Worm (Caenorhabditis elegans) whole organism, L2 larva: ENCODE measurements around the gene str-248.
"Not testable (repeated sequence)": the region's sequence is repeated elsewhere in the genome, so short reads cannot be mapped to it uniquely, and the experiment has no call there.

ENCODE experiments used
- aly-2 ChIP-seq: fragments of 150-350 bp; optimal IDR thresholded peaks from 2 replicates; lab custom pipeline; 2014; ENCODE audit warnings: missing biosample characterization, missing genetic modification characterization
- ceh-82 ChIP-seq: fragments of 150-350 bp; optimal IDR thresholded peaks from 2 replicates; lab custom pipeline; 2014; ENCODE audit warnings: missing biosample characterization, missing genetic modification characterization
- dmd-4 ChIP-seq: sonication (generic microtip); optimal IDR thresholded peaks from 2 replicates; lab custom pipeline; 2017; ENCODE audit warnings: missing biosample characterization, missing genetic modification characterization
- lin-39 ChIP-seq: fragments of 150-350 bp; optimal IDR thresholded peaks from 2 replicates; lab custom pipeline; 2014; ENCODE audit warnings: missing biosample characterization, missing genetic modification reagents, missing genetic modification characterization
- nhr-237 ChIP-seq: fragments of 150-350 bp; optimal IDR thresholded peaks from 2 replicates; lab custom pipeline; 2014; ENCODE audit warnings: missing biosample characterization, missing genetic modification characterization

DNA sequence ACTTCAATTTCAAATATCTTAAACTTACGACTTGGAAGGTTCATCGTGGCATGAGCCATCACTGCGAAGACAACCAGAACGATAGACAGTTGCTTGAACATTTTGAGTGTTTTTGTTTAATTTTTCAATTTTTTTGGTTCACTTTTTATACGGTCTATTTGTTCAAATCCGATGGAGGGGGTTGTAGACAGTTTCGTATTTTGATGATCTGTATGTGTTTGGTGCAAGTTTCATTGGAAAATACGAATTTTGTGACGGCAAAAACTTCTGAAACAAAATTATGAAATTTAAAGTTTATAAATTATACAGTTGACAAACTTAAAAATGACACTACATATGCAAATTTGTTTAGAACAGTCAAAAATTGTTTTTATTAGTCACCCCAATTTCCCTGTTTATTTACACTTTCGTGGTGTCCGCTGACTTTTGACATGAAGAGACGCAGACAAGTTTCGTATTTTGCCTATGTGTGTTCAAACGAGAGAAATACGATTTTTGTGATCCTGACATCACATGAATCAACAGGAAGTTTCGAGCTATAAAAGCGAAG is 18.2 kb upstream of the str-248 start, which contains the start of the genes C55A1.7 and C55A1.6:
- not testable (repeated sequence) for TF ChIP-seq aly-2 (tag; lab: Kevin White, UChicago); ceh-82 (tag; lab: Kevin White, UChicago); dmd-4 (tag; lab: Kevin White, UChicago); nhr-237; lin-39
